Worm (Caenorhabditis elegans) whole organism, mixed stage, embryonic: Measurements from ENCODE around the gene fbxb-43.

Source experiments
- elt-3 ChIP-seq: fragments of 150-350 bp; optimal IDR thresholded peaks from 2 replicates; lab custom pipeline; 2014; ENCODE audit warnings: missing biosample characterization, missing genetic modification characterization
- ham-2 ChIP-seq: fragments of 200-800 bp; sonication (Bioruptor generic); optimal IDR thresholded peaks from 2 replicates; lab custom pipeline; 2018; ENCODE audit warnings: mild to moderate bottlenecking, missing genetic modification characterization, missing compliant biosample characterization
- lin-13 ChIP-seq: fragments of 150-350 bp; optimal IDR thresholded peaks from 2 replicates; lab custom pipeline; 2014; ENCODE audit warnings: missing biosample characterization, missing genetic modification characterization
- mab-5 ChIP-seq: fragments of 150-350 bp; optimal IDR thresholded peaks from 2 replicates; lab custom pipeline; 2014; ENCODE audit warnings: missing biosample characterization, missing genetic modification characterization
- mls-2 ChIP-seq: sonication (generic microtip); optimal IDR thresholded peaks from 2 replicates; lab custom pipeline; 2016; ENCODE audit warnings: mild to moderate bottlenecking, missing genetic modification characterization, moderate library complexity, missing compliant biosample characterization
- nhr-237 ChIP-seq: fragments of 150-350 bp; optimal IDR thresholded peaks from 2 replicates; lab custom pipeline; 2014; ENCODE audit warnings: missing biosample characterization, missing genetic modification characterization
- nhr-28 ChIP-seq: fragments of 150-350 bp; optimal IDR thresholded peaks from 2 replicates; lab custom pipeline; 2014; ENCODE audit warnings: missing biosample characterization, missing genetic modification characterization
- nhr-76 ChIP-seq: sonication (generic microtip); optimal IDR thresholded peaks from 2 replicates; lab custom pipeline; 2017; ENCODE audit warnings: missing biosample characterization, missing genetic modification characterization
- snpc-4 ChIP-seq: fragments of 150-350 bp; optimal IDR thresholded peaks from 2 replicates; lab custom pipeline; 2014; ENCODE audit warnings: missing biosample characterization, missing genetic modification characterization
- sptf-1 ChIP-seq: sonication (generic microtip); optimal IDR thresholded peaks from 2 replicates; lab custom pipeline; 2017; ENCODE audit warnings: mild to moderate bottlenecking, missing genetic modification characterization, moderate library complexity, missing compliant biosample characterization
- ztf-11 ChIP-seq: fragments of 150-350 bp; optimal IDR thresholded peaks from 2 replicates; lab custom pipeline; 2014; ENCODE audit warnings: missing biosample characterization, missing genetic modification characterization

ce11 chrII:1500286-1500840 lies 35.7 kb upstream of the fbxb-43 start, which contains the start of gene emc-1:
- TF ChIP-seq ham-2 (GFP tag; lab: Kevin White, UChicago) (no peak), sptf-1 (tag; lab: Kevin White, UChicago) (no peak), lin-13 (tag; lab: Kevin White, UChicago) (no peak), nhr-76 (no peak), nhr-237 (tag; lab: Kevin White, UChicago) (no peak), nhr-28 (tag; lab: Kevin White, UChicago) (no peak), mab-5 (tag; lab: Kevin White, UChicago) (no peak), snpc-4 (tag; lab: Kevin White, UChicago) (no peak), ztf-11 (tag; lab: Kevin White, UChicago) (no peak), elt-3 (no peak), mls-2 (tag; lab: Kevin White, UChicago) (no peak)
